Fruit fly (Drosophila melanogaster): ENCODE measurements around the gene CG17283.
A peak's percentile ranks its signal among the peaks of the same experiment; 100 is the strongest.

The CG17283 gene

dm6 chr3R:17409319-17409718 lies 1.6 kb downstream of the CG17283 start, which contains the start of gene CG5860:
CG5860 (plus strand) TSS chr3R:17409619.
- TF ChIP-seq cyc (GFP tag; optimal IDR thresholded peaks at IDR 0.05): no peak
- no peak for TF ChIP-seq CG6276 (GFP tag; optimal IDR thresholded peaks at IDR 0.05)
- TF ChIP-seq lz (GFP tag; optimal IDR thresholded peaks at IDR 0.05): no peak
- no peak for TF ChIP-seq CG7368 (GFP tag; optimal IDR thresholded peaks at IDR 0.05)
- TF ChIP-seq fd85E (GFP tag; optimal IDR thresholded peaks at IDR 0.05): no peak
- no peak for TF ChIP-seq CG8632 (GFP tag; optimal IDR thresholded peaks at IDR 0.05)
- no peak for TF ChIP-seq CG16779 (tag; optimal IDR thresholded peaks at IDR 0.05)
- TF ChIP-seq eg (GFP tag; IDR thresholded peaks at IDR 0.05): no peak
- TF ChIP-seq CG6792 (GFP tag; optimal IDR thresholded peaks at IDR 0.05): no peak
- no peak for TF ChIP-seq CG3919 (GFP tag; optimal IDR thresholded peaks at IDR 0.05)
- no peak for TF ChIP-seq vri (GFP tag; optimal IDR thresholded peaks at IDR 0.05)
- TF ChIP-seq Sox14 (GFP tag; optimal IDR thresholded peaks at IDR 0.05): no peak
- no peak for TF ChIP-seq dac (GFP tag; optimal IDR thresholded peaks at IDR 0.05)
- TF ChIP-seq CG10631 (GFP tag; optimal IDR thresholded peaks at IDR 0.05): no peak
- no peak for TF ChIP-seq CG34406 (GFP tag; optimal IDR thresholded peaks at IDR 0.05)
- no peak for TF ChIP-seq net (GFP tag; optimal IDR thresholded peaks at IDR 0.05)
- no peak for TF ChIP-seq dsx (GFP tag; optimal IDR thresholded peaks at IDR 0.05; ENCODE audit: poor library complexity, severe bottlenecking)

dm6 chr3R:17410808-17411207 lies 3.1 kb downstream of the CG17283 start, which contains the start of gene CG5863:
CG5863 (plus strand) TSS chr3R:17411108.
- TF ChIP-seq Ets96B (tag; optimal IDR thresholded peaks at IDR 0.05): no peak
- TF ChIP-seq CG32006 (GFP tag; optimal IDR thresholded peaks at IDR 0.05): no peak
- TF ChIP-seq topi (GFP tag; optimal IDR thresholded peaks at IDR 0.05): no peak
- TF ChIP-seq CG11762 (GFP tag; optimal IDR thresholded peaks at IDR 0.05; ENCODE audit: insufficient read depth): no peak
- TF ChIP-seq CG1621 (tag; optimal IDR thresholded peaks at IDR 0.05): no peak
- no peak for TF ChIP-seq svp (GFP tag)
- no peak for TF ChIP-seq net (GFP tag; optimal IDR thresholded peaks at IDR 0.05)
- no peak for TF ChIP-seq vri (GFP tag; optimal IDR thresholded peaks at IDR 0.05)

- TF ChIP-seq svp (GFP tag): no peak
- no peak for TF ChIP-seq CG6792 (GFP tag; optimal IDR thresholded peaks at IDR 0.05)
- no peak for TF ChIP-seq CG4318 (GFP tag; optimal IDR thresholded peaks at IDR 0.05)
- TF ChIP-seq CG9139 (GFP tag; optimal IDR thresholded peaks at IDR 0.05): no peak
- no peak for TF ChIP-seq CG8119 (GFP tag; IDR thresholded peaks at IDR 0.05)
- no peak for TF ChIP-seq fd59A (GFP tag; optimal IDR thresholded peaks at IDR 0.05)
- TF ChIP-seq net (GFP tag; optimal IDR thresholded peaks at IDR 0.05): no peak
- no peak for TF ChIP-seq Ets96B (tag; optimal IDR thresholded peaks at IDR 0.05)
- no peak for TF ChIP-seq Eip75B (GFP tag; optimal IDR thresholded peaks at IDR 0.05)
- TF ChIP-seq dac (GFP tag; optimal IDR thresholded peaks at IDR 0.05): no peak
- no peak for TF ChIP-seq CG8632 (GFP tag; optimal IDR thresholded peaks at IDR 0.05)
- no peak for TF ChIP-seq acj6 (GFP tag; optimal IDR thresholded peaks at IDR 0.05)
- TF ChIP-seq lz (GFP tag; optimal IDR thresholded peaks at IDR 0.05): no peak
- no peak for TF ChIP-seq CG3919 (GFP tag; optimal IDR thresholded peaks at IDR 0.05)
- TF ChIP-seq CG31627 (GFP tag; optimal IDR thresholded peaks at IDR 0.05): no peak
- no peak for TF ChIP-seq ss (GFP tag; optimal IDR thresholded peaks at IDR 0.05)
Observed at dm6 chr3R:17412458-17413127, 4.9 kb downstream of the CG17283 start, which contains the start of gene CG42821. CG42821 (plus strand) TSS chr3R:17413077.

- TF ChIP-seq CG8119 (GFP tag; IDR thresholded peaks at IDR 0.05): no peak
- TF ChIP-seq svp (GFP tag): peak; percentile 6
Observed at dm6 chr3R:17413601-17414000, 5.9 kb downstream of the CG17283 start, which contains the start of gene CG42822. CG42822 (plus strand) TSS chr3R:17413901.

dm6 chr3R:17415439-17415838 lies 7.8 kb downstream of the CG17283 start, which contains the start of gene CG5866:
CG5866 (plus strand) TSS chr3R:17415739.
- TF ChIP-seq Lpt (GFP tag; optimal IDR thresholded peaks at IDR 0.05) (no peak), CG10631 (GFP tag; optimal IDR thresholded peaks at IDR 0.05) (no peak), CG32006 (GFP tag; optimal IDR thresholded peaks at IDR 0.05) (no peak), CG6854 (GFP tag; optimal IDR thresholded peaks at IDR 0.05) (no peak), svp (GFP tag) (peak; percentile 18)

Data from whole organism, prepupa.